Worm (Caenorhabditis elegans) whole organism, L1 larva: ENCODE results near the gene K03B4.6.

ENCODE experiments used
- lir-3 ChIP-seq: sonication (generic microtip); optimal IDR thresholded peaks from 2 replicates; lab custom pipeline; 2016; ENCODE audit warnings: mild to moderate bottlenecking, missing genetic modification characterization, moderate library complexity, missing compliant biosample characterization; ENCODE audit not compliant: poor library complexity
- sox-4 ChIP-seq: sonication (generic microtip); optimal IDR thresholded peaks from 2 replicates; lab custom pipeline; 2016; ENCODE audit warnings: missing genetic modification characterization, missing compliant biosample characterization
- unc-86 ChIP-seq: sonication (generic microtip); optimal IDR thresholded peaks from 2 replicates; lab custom pipeline; 2016; ENCODE audit warnings: missing genetic modification characterization, missing compliant biosample characterization

DNA sequence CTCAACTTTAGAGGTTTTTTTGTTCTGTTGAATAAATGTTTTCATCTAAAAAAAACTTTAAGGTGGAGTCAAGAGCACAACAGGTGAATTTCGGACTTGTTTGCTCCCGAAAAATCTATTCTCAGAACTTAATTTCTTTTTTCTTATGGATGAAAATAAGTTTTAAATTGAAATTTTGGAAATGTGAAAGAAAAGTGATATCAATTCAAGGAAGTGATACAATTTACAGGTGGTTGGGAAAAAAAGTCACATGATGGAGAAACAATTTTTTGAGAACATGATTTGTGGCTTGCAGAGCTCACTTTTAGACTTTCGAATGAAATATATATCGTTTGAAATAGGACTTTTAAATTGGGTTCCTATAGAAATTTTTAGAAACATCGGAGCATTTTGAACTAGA lies 31.7 kb upstream of the K03B4.6 start:
- TF ChIP-seq lir-3 (tag; lab: Kevin White, UChicago), result no peak
- no peak for TF ChIP-seq unc-86 (tag; lab: Kevin White, UChicago)
- no peak for TF ChIP-seq sox-4 (tag; lab: Kevin White, UChicago)
